Fruit fly (Drosophila melanogaster) S2 (cell line): Measurements from ENCODE around the gene NimB1.

ENCODE experiments used
- CG8478 ChIP-seq: fragments of >200 bp; optimal IDR thresholded peaks from 2 replicates; lab custom pipeline; 2018
- CTCF ChIP-seq, 2 experiments: fragments of >200 bp; optimal IDR thresholded peaks; 2 replicates each; lab custom pipeline; 2018

Gene NimB1

DNA sequence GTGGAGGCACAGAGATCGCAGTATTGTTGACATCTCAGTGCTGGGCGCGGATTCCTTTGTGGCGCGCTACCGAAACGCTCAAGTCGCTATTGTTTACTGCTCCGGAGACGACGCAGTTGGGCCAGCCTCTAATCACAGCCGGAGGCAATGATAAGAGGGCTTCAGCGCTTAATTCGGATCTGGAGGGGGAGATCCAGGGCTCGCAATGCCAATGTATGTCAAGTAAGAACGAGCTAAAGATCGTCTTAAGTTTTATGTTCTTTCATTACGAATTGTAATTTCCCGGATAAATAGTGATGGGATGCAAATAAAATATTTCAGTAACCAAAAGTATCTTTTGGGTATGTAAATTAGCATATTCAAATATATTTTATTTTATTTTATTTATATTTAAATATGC, 6.6 kb downstream of the NimB1 start, which contains the start of the genes NimB4 and NimB5:
TSS of gene NimB4 (minus strand) at position 101 of the 400 bp plus-strand sequence.
TSS of gene NimB5 (plus strand) at position 302 of the 400 bp plus-strand sequence.
- TF ChIP-seq CG8478 (no peak), CTCF (optimal IDR thresholded peaks at IDR 0.05; lab: Kevin White, UChicago) (no peak)

DNA sequence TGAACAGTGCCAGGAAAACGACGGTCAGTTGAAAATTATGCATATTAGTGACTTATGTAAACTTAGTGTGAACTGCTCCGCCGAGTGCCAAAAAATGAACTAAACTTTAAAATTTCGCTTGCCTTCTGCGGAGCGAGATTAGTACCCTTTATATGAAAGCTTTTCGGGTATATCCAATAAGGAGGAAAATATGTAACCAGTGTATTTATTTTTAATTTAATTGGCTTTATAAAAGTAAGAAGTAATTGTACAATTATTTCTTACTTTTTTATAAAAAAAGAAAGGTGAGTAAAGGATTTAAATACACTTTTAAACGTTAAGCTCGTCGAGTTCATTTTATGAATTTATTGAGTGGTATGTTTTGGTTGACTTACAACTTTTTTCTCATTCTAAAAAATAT, 9.5 kb downstream of the NimB1 start, which contains the start of gene He:
TSS of gene He (minus strand) at position 101 of the 400 bp plus-strand sequence.
- TF ChIP-seq CG8478 (no peak), CTCF (optimal IDR thresholded peaks at IDR 0.05; lab: Kevin White, UChicago) (no peak)

DNA sequence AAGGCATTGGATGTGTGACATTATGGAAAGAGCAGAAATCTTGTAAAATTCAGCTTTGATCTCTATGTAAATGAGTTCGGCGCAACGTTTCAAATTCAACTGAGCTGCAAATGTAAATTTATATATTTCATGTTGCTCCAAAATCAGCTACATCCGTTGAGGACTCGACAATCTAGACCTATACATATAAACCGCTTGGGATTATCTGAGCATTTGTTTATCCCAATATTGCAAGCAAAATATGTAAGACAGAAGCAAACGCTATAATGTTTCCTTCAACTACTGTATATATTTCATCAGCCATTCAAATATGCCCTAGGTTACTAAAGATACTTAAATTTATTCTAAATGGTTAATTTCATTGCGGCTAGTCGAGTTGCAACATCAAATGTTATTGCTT, 13.4 kb downstream of the NimB1 start, which contains the start of gene NimC1:
TSS of gene NimC1 (minus strand) at position 101 of the 400 bp plus-strand sequence.
- no peak for TF ChIP-seq CG8478

DNA sequence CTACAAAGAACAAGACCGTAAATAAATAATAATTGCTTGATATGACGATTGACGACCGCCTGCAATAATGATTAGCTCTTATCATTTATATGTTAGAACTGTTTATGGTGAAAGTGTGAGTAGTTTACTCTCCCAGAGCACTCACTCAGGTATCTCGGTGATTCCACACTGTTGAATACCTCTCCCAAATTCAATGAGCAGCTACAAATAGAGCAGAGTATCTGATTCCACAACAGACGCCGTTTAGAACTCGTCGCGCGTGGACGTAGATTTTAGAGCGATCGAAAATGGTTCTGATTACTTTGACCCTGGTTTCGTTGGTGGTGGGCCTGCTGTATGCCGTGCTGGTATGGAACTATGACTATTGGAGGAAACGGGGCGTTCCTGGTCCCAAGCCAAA, 13.8 kb downstream of the NimB1 start, which contains the start of gene Cyp28a5:
TSS of gene Cyp28a5 (plus strand) at position 230 of the 400 bp plus-strand sequence.
- no peak for TF ChIP-seq CTCF (optimal IDR thresholded peaks at IDR 0.05; lab: Kevin White, UChicago)
- no peak for TF ChIP-seq CG8478

DNA sequence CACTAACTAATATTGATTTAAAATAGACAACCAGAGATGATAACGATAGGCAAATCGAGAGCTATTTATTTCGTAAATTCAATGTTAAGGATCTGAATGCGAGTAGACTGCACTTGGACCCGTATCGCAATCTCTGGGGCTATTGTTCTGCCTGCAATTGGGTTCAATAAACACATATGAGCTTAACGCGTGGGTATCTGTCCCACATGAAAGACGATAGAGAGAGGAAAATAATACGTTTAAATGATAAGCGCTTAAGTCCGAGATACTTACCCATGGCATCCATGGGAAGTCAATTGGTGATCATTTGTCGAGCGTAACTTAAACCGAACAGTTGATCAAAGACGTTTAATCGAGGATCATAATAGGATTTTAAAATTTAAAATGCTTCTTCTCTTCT, 16.5 kb downstream of the NimB1 start, which contains the start of gene NimC2:
TSS of gene NimC2 (plus strand) at position 301 of the 400 bp plus-strand sequence.
- no peak for TF ChIP-seq CG8478
- no peak for TF ChIP-seq CTCF (optimal IDR thresholded peaks at IDR 0.05; lab: Kevin White, UChicago)

DNA sequence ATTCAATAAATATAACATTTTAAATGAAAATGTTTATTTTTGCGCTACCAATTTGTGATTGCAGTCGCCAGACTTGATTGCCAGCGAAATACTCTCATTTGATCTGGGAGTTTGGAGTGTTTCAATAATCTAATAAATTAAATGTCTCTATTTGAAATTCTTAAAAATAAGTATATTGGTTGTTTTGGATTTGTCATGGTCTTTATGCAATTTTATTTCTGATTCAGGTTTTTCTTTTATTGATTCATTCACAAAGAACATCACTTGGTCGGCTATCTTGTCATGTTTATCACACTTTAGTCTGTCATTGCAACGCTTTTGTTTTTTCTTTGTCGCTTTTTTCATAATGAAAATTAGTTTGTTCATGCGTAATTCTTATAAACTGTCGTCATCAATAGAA, 35.6 kb downstream of the NimB1 start:
- TF ChIP-seq CTCF (optimal IDR thresholded peaks at IDR 0.05; lab: Kevin White, UChicago) (no peak), CG8478 (no peak)

DNA sequence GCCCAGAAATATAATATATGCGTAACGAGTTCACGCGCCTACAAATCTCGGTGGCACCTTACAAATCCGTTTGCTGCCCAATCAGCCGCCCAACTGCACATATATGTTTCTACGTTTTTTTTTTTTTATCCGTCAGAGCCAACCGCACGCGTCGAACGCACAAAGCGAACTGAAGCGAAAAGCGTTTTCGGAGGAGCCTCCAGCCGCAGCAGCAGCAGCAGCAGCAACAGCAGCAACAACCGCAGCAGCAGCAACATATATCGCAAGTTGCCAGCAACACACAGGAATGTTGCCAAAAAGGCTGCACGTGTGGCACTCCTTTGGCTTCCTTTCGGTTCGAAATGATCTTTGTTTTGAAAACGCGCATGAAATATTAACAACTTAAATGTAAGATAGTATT, 37.8 kb downstream of the NimB1 start, which contains the start of gene rk:
TSS of gene rk (minus strand) at position 171 of the 400 bp plus-strand sequence.
- TF ChIP-seq CTCF (optimal IDR thresholded peaks at IDR 0.05; lab: Kevin White, UChicago), result no peak
- TF ChIP-seq CG8478, result no peak

DNA sequence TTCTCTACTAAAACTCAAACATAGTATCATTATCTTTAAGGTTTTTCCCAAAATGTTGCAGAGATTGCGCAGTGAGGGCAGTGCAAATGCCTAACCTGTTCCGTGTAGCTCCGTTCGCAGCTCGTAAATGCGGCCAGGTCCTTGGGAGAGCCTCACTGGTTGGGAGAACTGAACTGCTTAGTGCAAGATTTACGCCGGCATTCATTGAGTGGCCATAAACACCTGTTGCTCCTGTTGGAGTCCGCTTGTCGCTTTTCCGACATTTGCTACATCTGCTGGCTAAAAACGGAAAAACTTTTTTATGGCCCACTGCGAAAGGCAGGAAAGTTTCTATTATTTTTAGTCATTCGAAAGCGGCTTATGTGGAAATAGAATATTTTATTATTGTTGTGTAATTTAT, 38.6 kb downstream of the NimB1 start:
- TF ChIP-seq CG8478, result no peak
- TF ChIP-seq CTCF (optimal IDR thresholded peaks at IDR 0.05; lab: Kevin White, UChicago), result no peak

DNA sequence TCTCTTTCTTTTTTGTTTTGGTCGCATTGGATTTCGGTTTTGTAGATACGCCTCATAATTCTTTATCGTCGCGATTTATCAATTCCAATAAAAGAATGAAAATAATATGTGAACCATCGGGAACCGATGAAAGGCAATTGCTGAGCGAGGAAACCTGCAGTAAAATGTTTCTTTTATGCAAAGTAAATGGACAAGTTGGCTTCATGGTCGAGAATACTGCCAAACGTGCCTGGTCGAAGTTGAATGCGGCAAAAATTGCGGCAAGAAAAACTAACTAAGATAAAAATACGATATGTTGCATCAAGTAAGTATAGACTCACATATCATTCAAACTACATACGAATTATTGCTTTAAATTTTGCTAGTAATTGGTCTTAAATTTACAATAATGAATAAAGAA, 44.5 kb downstream of the NimB1 start, which contains the start of gene CG42692:
TSS of gene CG42692 (plus strand) at position 301 of the 400 bp plus-strand sequence.
- no peak for TF ChIP-seq CTCF (optimal IDR thresholded peaks at IDR 0.05; lab: Kevin White, UChicago)
- TF ChIP-seq CG8478, result no peak

DNA sequence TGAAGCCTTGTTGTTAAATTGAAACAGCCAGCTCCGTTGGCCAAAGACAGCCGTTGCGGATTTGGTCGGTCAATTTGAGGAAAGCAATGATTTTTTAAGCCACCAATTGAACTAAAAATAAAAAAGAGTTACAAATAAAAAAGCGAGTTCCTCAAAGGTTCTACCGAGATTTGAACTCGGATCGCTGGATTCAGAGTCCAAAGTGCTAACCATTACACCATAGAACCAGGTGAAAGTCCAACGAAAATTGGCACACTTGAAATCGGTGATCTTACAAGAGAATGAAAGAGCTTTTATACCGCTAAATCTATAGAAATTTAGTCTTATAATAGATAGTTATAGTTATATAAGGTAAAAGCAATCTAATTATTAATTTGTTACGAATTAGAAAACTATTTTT, 47.1 kb downstream of the NimB1 start:
- TF ChIP-seq CTCF (optimal IDR thresholded peaks at IDR 0.05; lab: Kevin White, UChicago) (no peak), CG8478 (no peak)

DNA sequence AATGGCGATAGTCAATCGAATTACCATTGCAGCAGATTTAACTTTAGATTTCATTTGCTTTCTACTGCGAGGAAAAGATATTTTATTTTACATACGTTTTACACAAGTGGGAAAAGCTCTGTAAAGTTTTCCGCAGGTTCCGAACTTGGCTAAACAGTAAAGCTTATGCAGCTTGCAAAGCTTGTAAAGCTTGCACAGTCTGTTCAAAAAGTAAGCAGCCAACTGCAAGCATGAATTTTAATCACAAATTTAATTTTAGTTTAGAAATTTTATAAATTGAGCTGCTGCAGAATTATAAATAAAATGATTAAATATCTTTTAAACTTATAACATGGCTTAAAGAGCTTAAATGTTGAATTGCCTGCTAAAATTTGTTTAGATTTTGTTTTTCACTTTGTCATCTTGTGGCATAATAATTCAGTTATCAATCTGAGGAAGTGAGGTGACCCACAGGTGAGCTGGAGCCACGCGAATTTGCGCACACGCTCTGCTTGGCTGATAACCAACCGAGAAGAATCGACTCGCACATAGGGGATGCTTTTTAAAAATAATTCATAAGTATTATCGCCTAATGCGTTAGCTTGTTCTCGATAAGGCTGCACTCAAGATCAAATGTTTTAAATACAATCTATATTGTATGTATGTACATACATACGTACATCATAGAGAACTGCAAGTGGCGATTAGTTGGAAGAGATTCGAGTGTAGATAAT, 48.4 kb downstream of the NimB1 start:
- TF ChIP-seq CTCF (optimal IDR thresholded peaks at IDR 0.05; lab: Kevin White, UChicago) (no peak), CG8478 (no peak)

DNA sequence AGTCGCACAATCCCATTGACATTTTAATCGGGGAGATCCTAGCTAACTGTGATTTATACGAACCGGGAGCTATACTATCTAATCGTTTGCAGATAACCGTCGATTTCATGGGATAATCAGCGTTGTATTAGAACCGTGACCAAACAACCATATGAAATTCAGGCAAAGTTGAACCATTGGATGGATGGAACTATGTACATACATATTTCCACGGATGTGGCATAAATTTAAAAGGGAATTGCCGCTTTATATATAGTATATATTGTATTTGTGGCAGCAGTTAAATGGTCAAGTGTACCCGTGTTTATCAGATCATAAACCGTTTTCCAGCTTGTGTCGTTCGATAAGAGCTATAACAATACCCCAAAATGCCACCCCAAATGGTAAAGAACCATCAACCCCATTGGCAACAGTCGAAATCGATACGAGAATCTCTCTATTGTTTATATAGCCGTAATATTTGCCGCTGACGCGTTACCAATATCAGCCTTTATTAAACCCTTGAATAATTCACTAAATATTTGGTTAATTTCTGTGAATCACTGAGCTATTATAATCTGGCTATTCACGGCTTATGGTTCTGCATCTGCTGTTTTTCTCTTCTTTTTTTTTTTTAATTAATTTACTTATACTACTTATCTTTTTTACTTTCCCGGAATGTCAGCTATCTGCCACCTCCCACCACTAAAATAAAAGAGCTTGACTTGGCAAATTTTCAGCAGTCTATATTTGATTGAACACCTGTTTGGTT, 49.2 kb downstream of the NimB1 start, which contains the start of gene bgm:
TSS of gene bgm (plus strand) at position 701 of the 751 bp plus-strand sequence.
- TF ChIP-seq CTCF (optimal IDR thresholded peaks at IDR 0.05; lab: Kevin White, UChicago) (no peak), CG8478 (no peak)

DNA sequence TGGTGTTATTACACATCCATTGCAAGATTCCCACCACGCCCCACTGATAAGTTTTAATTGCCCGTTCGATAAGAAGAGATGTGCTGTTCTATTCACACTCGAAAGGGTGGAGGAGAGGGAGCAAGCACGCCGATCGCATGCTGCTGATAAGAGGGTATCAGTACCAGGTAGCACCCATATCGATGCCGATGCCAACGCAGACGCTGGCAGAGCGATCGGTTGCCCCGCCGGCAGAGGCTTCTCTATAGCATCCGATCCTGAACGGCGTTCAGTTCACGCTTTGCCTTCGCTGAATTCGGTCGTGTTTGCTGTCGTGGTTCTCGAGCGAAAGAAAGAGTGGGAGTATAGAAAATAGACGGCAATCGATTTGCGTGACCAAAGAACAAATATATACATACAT, 50.2 kb downstream of the NimB1 start:
- TF ChIP-seq CG8478 (no peak), CTCF (optimal IDR thresholded peaks at IDR 0.05; lab: Kevin White, UChicago) (no peak)
